Worm (Caenorhabditis elegans) whole organism, mixed stage, embryonic: ENCODE results near the gene D2023.3.

Experiments used
- M03D4.4 ChIP-seq: sonication (generic microtip); optimal IDR thresholded peaks from 2 replicates; lab custom pipeline; 2017; ENCODE audit warnings: mild to moderate bottlenecking, missing genetic modification characterization, missing compliant biosample characterization
- ceh-39 ChIP-seq: fragments of 150-350 bp; optimal IDR thresholded peaks from 2 replicates; lab custom pipeline; 2014; ENCODE audit warnings: missing biosample characterization, missing genetic modification characterization
- ceh-83 ChIP-seq: fragments of 200-800 bp; sonication (Bioruptor generic); optimal IDR thresholded peaks from 2 replicates; lab custom pipeline; 2018; ENCODE audit warnings: mild to moderate bottlenecking, missing genetic modification characterization, missing compliant biosample characterization
- ces-1 ChIP-seq: fragments of 150-350 bp; optimal IDR thresholded peaks from 2 replicates; lab custom pipeline; 2014; ENCODE audit warnings: missing biosample characterization, missing genetic modification reagents, missing genetic modification characterization
- cnd-1 ChIP-seq: fragments of 200-800 bp; sonication (Bioruptor generic); optimal IDR thresholded peaks from 2 replicates; lab custom pipeline; 2018; ENCODE audit warnings: mild to moderate bottlenecking, missing genetic modification characterization, missing compliant biosample characterization
- drap-1 ChIP-seq: fragments of 200-800 bp; sonication (Bioruptor generic); optimal IDR thresholded peaks from 3 replicates; lab custom pipeline; 2018; ENCODE audit warnings: mild to moderate bottlenecking, missing genetic modification characterization, missing compliant biosample characterization
- elt-1 ChIP-seq: sonication (generic microtip); optimal IDR thresholded peaks from 2 replicates; lab custom pipeline; 2017; ENCODE audit warnings: missing genetic modification characterization, mild to moderate bottlenecking, missing compliant biosample characterization, antibody characterized with exemption, moderate library complexity, borderline replicate concordance; ENCODE audit not compliant: insufficient read depth
- elt-3 ChIP-seq: fragments of 150-350 bp; optimal IDR thresholded peaks from 2 replicates; lab custom pipeline; 2014; ENCODE audit warnings: missing biosample characterization, missing genetic modification characterization
- flh-1 ChIP-seq: fragments of 200-800 bp; sonication (Bioruptor generic); optimal IDR thresholded peaks from 2 replicates; lab custom pipeline; 2018; ENCODE audit warnings: mild to moderate bottlenecking, missing genetic modification characterization, moderate library complexity, missing compliant biosample characterization
- ham-2 ChIP-seq: fragments of 200-800 bp; sonication (Bioruptor generic); optimal IDR thresholded peaks from 2 replicates; lab custom pipeline; 2018; ENCODE audit warnings: mild to moderate bottlenecking, missing genetic modification characterization, missing compliant biosample characterization
- hlh-1 ChIP-seq: fragments of 150-350 bp; optimal IDR thresholded peaks from 2 replicates; lab custom pipeline; 2014; ENCODE audit warnings: missing biosample characterization, missing genetic modification reagents, missing genetic modification characterization
- lin-13 ChIP-seq: fragments of 150-350 bp; optimal IDR thresholded peaks from 2 replicates; lab custom pipeline; 2014; ENCODE audit warnings: missing biosample characterization, missing genetic modification characterization
- lin-32 ChIP-seq: fragments of 200-800 bp; sonication (Bioruptor generic); optimal IDR thresholded peaks from 2 replicates; lab custom pipeline; 2018; ENCODE audit warnings: mild to moderate bottlenecking, missing genetic modification characterization, missing compliant biosample characterization
- lsy-2 ChIP-seq: fragments of 150-350 bp; optimal IDR thresholded peaks from 2 replicates; lab custom pipeline; 2014; ENCODE audit warnings: missing biosample characterization, missing genetic modification characterization
- mab-5 ChIP-seq: fragments of 150-350 bp; optimal IDR thresholded peaks from 2 replicates; lab custom pipeline; 2014; ENCODE audit warnings: missing biosample characterization, missing genetic modification characterization
- mep-1 ChIP-seq: fragments of 150-350 bp; optimal IDR thresholded peaks from 2 replicates; lab custom pipeline; 2017; ENCODE audit warnings: missing biosample characterization, missing genetic modification reagents, missing genetic modification characterization, inconsistent platforms
- mls-2 ChIP-seq: sonication (generic microtip); optimal IDR thresholded peaks from 2 replicates; lab custom pipeline; 2016; ENCODE audit warnings: mild to moderate bottlenecking, missing genetic modification characterization, moderate library complexity, missing compliant biosample characterization
- nhr-12 ChIP-seq: fragments of 150-350 bp; optimal IDR thresholded peaks from 2 replicates; lab custom pipeline; 2014; ENCODE audit warnings: missing biosample characterization, missing genetic modification characterization
- nhr-2 ChIP-seq: fragments of 150-350 bp; optimal IDR thresholded peaks from 2 replicates; lab custom pipeline; 2014; ENCODE audit warnings: missing biosample characterization, missing genetic modification characterization
- nhr-237 ChIP-seq: fragments of 150-350 bp; optimal IDR thresholded peaks from 2 replicates; lab custom pipeline; 2014; ENCODE audit warnings: missing biosample characterization, missing genetic modification characterization
- nhr-28 ChIP-seq: fragments of 150-350 bp; optimal IDR thresholded peaks from 2 replicates; lab custom pipeline; 2014; ENCODE audit warnings: missing biosample characterization, missing genetic modification characterization
- nhr-76 ChIP-seq: sonication (generic microtip); optimal IDR thresholded peaks from 2 replicates; lab custom pipeline; 2017; ENCODE audit warnings: missing biosample characterization, missing genetic modification characterization
- pha-4 ChIP-seq: fragments of 150-350 bp; optimal IDR thresholded peaks from 2 replicates; lab custom pipeline; 2018; ENCODE audit warnings: missing biosample characterization, missing genetic modification reagents, missing genetic modification characterization
- snpc-4 ChIP-seq: fragments of 150-350 bp; optimal IDR thresholded peaks from 2 replicates; lab custom pipeline; 2014; ENCODE audit warnings: missing biosample characterization, missing genetic modification characterization
- sptf-1 ChIP-seq: sonication (generic microtip); optimal IDR thresholded peaks from 2 replicates; lab custom pipeline; 2017; ENCODE audit warnings: mild to moderate bottlenecking, missing genetic modification characterization, moderate library complexity, missing compliant biosample characterization
- tbx-8 ChIP-seq: fragments of 200-800 bp; sonication (Bioruptor generic); optimal IDR thresholded peaks from 2 replicates; lab custom pipeline; 2018; ENCODE audit warnings: mild to moderate bottlenecking, missing genetic modification characterization, moderate library complexity, missing compliant biosample characterization
- unc-120 ChIP-seq: sonication (generic microtip); optimal IDR thresholded peaks from 2 replicates; lab custom pipeline; 2017; ENCODE audit warnings: missing genetic modification characterization, missing compliant biosample characterization; ENCODE audit not compliant: poor library complexity, severe bottlenecking
- zip-8 ChIP-seq: fragments of 150-350 bp; optimal IDR thresholded peaks from 2 replicates; lab custom pipeline; 2014; ENCODE audit warnings: missing biosample characterization, missing genetic modification characterization

The D2023.3 gene

DNA sequence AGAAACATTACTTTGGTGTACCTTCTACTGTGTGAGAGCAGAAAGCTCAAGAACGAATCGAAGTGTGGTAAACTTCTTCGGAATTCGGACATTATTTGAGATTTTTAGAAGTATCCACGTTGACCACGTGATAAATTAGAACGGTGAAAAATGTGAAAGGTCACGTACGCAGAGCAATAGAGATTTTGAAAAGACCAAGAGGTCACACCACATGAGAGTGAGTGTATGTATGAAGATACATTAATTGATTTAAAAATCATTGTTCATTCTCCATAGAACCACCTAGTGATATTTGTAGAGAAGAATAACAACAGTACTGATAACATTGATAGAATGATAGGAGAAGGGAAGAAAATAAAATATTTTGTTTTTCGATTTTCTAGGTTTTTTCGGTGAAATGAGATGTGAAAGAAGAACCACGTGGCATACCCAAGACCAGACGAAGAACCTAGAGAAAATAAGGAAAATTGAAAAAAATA, 10.7 kb upstream of the D2023.3 start, which contains the start of gene pyc-1:
pyc-1 (minus strand) TSS at position 69 of the 479 bp plus-strand sequence.
- TF ChIP-seq zip-8 = no peak

DNA sequence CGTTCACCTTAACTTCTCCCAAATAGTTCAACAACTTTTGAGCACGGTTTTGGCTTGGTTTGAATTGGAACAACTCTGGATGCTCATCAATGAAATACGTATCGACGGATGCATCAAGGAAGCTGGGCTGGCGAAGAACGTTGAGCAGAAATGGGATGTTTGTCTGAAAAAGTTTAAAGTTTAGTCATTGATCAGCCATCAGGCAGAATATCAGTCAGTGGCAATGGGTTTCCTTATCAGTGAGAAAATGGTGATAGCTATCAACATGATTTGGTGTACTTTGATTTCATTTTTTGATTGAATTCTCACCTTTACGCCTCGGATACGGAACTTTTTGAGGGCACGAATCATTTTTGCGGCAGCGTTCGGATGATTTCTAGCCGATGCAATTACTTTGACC, 8.7 kb upstream of the D2023.3 start:
- no peak for TF ChIP-seq lin-32 (GFP tag; lab: Kevin White, UChicago)
- no peak for TF ChIP-seq cnd-1 (tag; lab: Kevin White, UChicago)
- TF ChIP-seq nhr-28 (tag; lab: Kevin White, UChicago) = no peak
- no peak for TF ChIP-seq mab-5 (tag; lab: Kevin White, UChicago)
- TF ChIP-seq hlh-1 (tag; lab: Kevin White, UChicago) = no peak
- TF ChIP-seq elt-3 (tag; lab: Kevin White, UChicago) = no peak
- no peak for TF ChIP-seq nhr-237
- no peak for TF ChIP-seq mep-1
- no peak for TF ChIP-seq M03D4.4
- no peak for TF ChIP-seq zip-8

DNA sequence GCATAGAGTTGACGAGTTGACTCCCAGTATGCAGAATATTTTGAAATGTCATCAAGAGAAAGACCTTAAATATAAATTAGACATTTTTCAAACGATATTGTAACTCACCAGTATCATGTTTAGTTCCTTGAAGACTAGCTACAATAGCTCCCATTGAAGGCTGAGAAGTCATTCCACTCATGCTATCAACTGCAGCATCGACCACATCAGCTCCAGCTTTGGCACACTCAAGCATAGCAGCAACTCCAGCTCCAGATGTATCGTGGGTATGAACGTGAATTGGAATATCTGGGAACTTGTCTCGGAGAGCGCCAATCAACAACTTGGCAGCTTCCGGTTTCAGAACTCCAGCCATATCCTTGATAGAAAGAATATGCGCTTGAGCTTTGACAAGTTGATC, 7.6 kb upstream of the D2023.3 start:
- TF ChIP-seq lsy-2 (tag; lab: Kevin White, UChicago) = no peak
- no peak for TF ChIP-seq nhr-28 (tag; lab: Kevin White, UChicago)
- TF ChIP-seq mep-1 = no peak
- TF ChIP-seq tbx-8 = no peak
- no peak for TF ChIP-seq nhr-76 (tag; lab: Kevin White, UChicago)
- no peak for TF ChIP-seq lin-32 (GFP tag; lab: Kevin White, UChicago)
- TF ChIP-seq mab-5 (tag; lab: Kevin White, UChicago) = no peak
- TF ChIP-seq lin-13 = no peak
- no peak for TF ChIP-seq hlh-1 (tag; lab: Kevin White, UChicago)
- no peak for TF ChIP-seq mls-2 (tag; lab: Kevin White, UChicago)
- TF ChIP-seq sptf-1 = no peak
- no peak for TF ChIP-seq ceh-39 (tag; lab: Kevin White, UChicago)
- no peak for TF ChIP-seq ham-2 (GFP tag; lab: Kevin White, UChicago)
- no peak for TF ChIP-seq elt-1 (tag; lab: Kevin White, UChicago)
- TF ChIP-seq M03D4.4 = no peak
- no peak for TF ChIP-seq snpc-4 (tag; lab: Kevin White, UChicago)
- no peak for TF ChIP-seq zip-8
- TF ChIP-seq nhr-12 (tag; lab: Kevin White, UChicago) = no peak
- TF ChIP-seq pha-4 = no peak
- no peak for TF ChIP-seq elt-3 (tag; lab: Kevin White, UChicago)

DNA sequence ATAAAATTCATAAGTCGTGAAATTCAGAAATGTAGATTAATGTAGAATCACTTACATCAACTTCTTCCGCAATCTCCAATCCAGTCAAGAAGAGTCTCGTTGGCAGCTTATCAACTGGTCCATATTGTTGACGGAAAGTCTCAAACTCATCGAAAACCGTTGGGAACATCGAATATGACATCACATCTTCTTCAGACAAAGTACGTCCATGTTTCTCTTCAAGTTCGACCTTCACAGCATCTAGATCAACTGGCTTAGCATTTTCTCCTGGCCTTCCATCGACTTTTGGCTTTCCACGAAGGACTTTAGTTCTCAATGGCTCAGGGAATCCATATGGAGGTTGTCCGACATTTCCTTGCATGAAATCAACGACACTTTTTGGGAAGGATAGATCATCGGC, 7.0 kb upstream of the D2023.3 start:
- TF ChIP-seq M03D4.4 = no peak
- no peak for TF ChIP-seq hlh-1 (tag; lab: Kevin White, UChicago)
- no peak for TF ChIP-seq flh-1 (GFP tag; lab: Kevin White, UChicago)
- no peak for TF ChIP-seq ham-2 (GFP tag; lab: Kevin White, UChicago)
- TF ChIP-seq pha-4 = no peak
- no peak for TF ChIP-seq lin-32 (GFP tag; lab: Kevin White, UChicago)
- TF ChIP-seq elt-3 (tag; lab: Kevin White, UChicago) = no peak
- no peak for TF ChIP-seq nhr-237
- TF ChIP-seq nhr-28 (tag; lab: Kevin White, UChicago) = no peak
- TF ChIP-seq unc-120 = no peak
- TF ChIP-seq nhr-76 (tag; lab: Kevin White, UChicago) = no peak
- TF ChIP-seq tbx-8 = no peak
- no peak for TF ChIP-seq zip-8
- TF ChIP-seq, all 35 proteins: peak for 0

DNA sequence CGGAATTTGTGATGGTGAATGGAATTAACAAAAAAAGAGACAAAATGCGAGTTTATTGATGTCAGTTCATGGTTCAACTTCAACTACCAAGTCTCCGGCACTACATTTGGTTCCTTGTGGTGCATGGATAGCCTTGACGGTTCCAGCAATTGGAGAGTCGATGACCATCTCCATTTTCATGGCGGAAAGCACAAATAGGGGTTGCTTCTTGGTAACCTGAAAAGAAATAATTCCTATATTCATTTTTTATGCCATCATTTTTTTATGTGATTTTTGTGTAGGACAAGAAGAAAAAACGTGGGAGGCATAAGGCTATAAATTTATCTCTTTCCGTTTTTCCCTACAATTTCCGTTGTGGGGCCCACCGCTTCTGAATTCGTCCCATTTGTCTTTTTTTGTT, 6.2 kb upstream of the D2023.3 start:
- TF ChIP-seq unc-120 (no peak), nhr-237 (no peak), snpc-4 (tag; lab: Kevin White, UChicago) (no peak), nhr-28 (tag; lab: Kevin White, UChicago) (no peak), nhr-76 (tag; lab: Kevin White, UChicago) (no peak), ham-2 (GFP tag; lab: Kevin White, UChicago) (no peak), M03D4.4 (no peak), elt-1 (tag; lab: Kevin White, UChicago) (no peak), ceh-83 (no peak), zip-8 (no peak), ces-1 (GFP tag; lab: Kevin White, UChicago) (no peak), elt-3 (tag; lab: Kevin White, UChicago) (no peak), nhr-12 (tag; lab: Kevin White, UChicago) (no peak), drap-1 (GFP tag; lab: Kevin White, UChicago) (no peak), tbx-8 (no peak), mls-2 (tag; lab: Kevin White, UChicago) (no peak), nhr-2 (tag; lab: Kevin White, UChicago) (no peak), ceh-39 (tag; lab: Kevin White, UChicago) (no peak), mep-1 (no peak)
